Fruit fly (Drosophila melanogaster): ENCODE data around the gene gudu.

The gudu gene

dm6 chr2L:7387813-7388558 is at the start of gene gudu, which contains the start of gene CG5149:
Gene gudu, plus strand, starts transcription at chr2L:7388508.
Gene CG5149, minus strand, starts transcription at chr2L:7388253.
- TF ChIP-seq ems (GFP tag; optimal IDR thresholded peaks at IDR 0.05) (peak; percentile 0), insv (GFP tag; optimal IDR thresholded peaks at IDR 0.05) (no peak), CG17568 (GFP tag; optimal IDR thresholded peaks at IDR 0.05) (peak; percentile 36), Doc2 (GFP tag; IDR thresholded peaks at IDR 0.05) (no peak), ATbp (GFP tag; optimal IDR thresholded peaks at IDR 0.05) (no peak), CG7839 (tag; optimal IDR thresholded peaks at IDR 0.05) (no peak), run (tag; optimal IDR thresholded peaks at IDR 0.05) (no peak), lov (optimal IDR thresholded peaks at IDR 0.05) (no peak), lov (GFP tag; IDR thresholded peaks at IDR 0.05) (no peak), amos (GFP tag; IDR thresholded peaks at IDR 0.05; ENCODE audit: partially characterized antibody) (peak; percentile 95), ap (GFP tag; IDR thresholded peaks at IDR 0.05) (no peak), hth (optimal IDR thresholded peaks at IDR 0.05) (no peak), croc (GFP tag; conservative IDR thresholded peaks at IDR 0.05) (no peak), CG33213 (GFP tag; optimal IDR thresholded peaks at IDR 0.05) (no peak), CG4730 (GFP tag; IDR thresholded peaks at IDR 0.05) (no peak), CG15479 (GFP tag; optimal IDR thresholded peaks at IDR 0.05) (no peak), twi (tag; optimal IDR thresholded peaks at IDR 0.05) (no peak), Ada2b (GFP tag; IDR thresholded peaks at IDR 0.05) (0 out of 2 replicates have a peak, but pooled peaks have one; percentile 18), Vsx1 (GFP tag; optimal IDR thresholded peaks at IDR 0.05) (no peak), ham (GFP tag; IDR thresholded peaks at IDR 0.05) (no peak), Hand (GFP tag; optimal IDR thresholded peaks at IDR 0.05) (no peak), CG17328 (GFP tag; IDR thresholded peaks at IDR 0.05) (no peak), btn (GFP tag; optimal IDR thresholded peaks at IDR 0.05) (no peak), HLH4C (GFP tag; IDR thresholded peaks at IDR 0.05; ENCODE audit: partially characterized antibody) (peak; percentile 86), H2.0 (GFP tag; IDR thresholded peaks at IDR 0.05) (no peak), CG9932 (GFP tag; IDR thresholded peaks at IDR 0.05) (peak; percentile 67), CG14050 (GFP tag; IDR thresholded peaks at IDR 0.05) (no peak), Hmx (GFP tag; optimal IDR thresholded peaks at IDR 0.05) (no peak), CG13424 (tag; optimal IDR thresholded peaks at IDR 0.05) (no peak), CG6813 (GFP tag; optimal IDR thresholded peaks at IDR 0.05) (no peak), Jarid2 (GFP tag; optimal IDR thresholded peaks at IDR 0.05) (peak; percentile 26), CG12236 (GFP tag; optimal IDR thresholded peaks at IDR 0.05) (no peak), unc-4 (GFP tag; IDR thresholded peaks at IDR 0.05; ENCODE audit: partially characterized antibody) (peak; percentile 88), pnt (GFP tag; optimal IDR thresholded peaks at IDR 0.05) (no peak), Antp (GFP tag; optimal IDR thresholded peaks at IDR 0.05) (no peak), CG3163 (GFP tag; optimal IDR thresholded peaks at IDR 0.05) (peak; percentile 36), NC2β (GFP tag; optimal IDR thresholded peaks at IDR 0.05) (peak; percentile 55), ac (GFP tag; optimal IDR thresholded peaks at IDR 0.05) (peak; percentile 49), sim (GFP tag; IDR thresholded peaks at IDR 0.05) (no peak), CG6683 (GFP tag; optimal IDR thresholded peaks at IDR 0.05) (no peak), CG6654 (GFP tag; optimal IDR thresholded peaks at IDR 0.05) (no peak), eve (GFP tag; optimal IDR thresholded peaks at IDR 0.05) (no peak), CG12659 (GFP tag; optimal IDR thresholded peaks at IDR 0.05) (peak; percentile 65), CG8944 (GFP tag; optimal IDR thresholded peaks at IDR 0.05) (no peak), CG10565 (GFP tag; optimal IDR thresholded peaks at IDR 0.05) (no peak), cad (GFP tag; optimal IDR thresholded peaks at IDR 0.05) (no peak), br (optimal IDR thresholded peaks at IDR 0.05) (no peak), Eip74EF (GFP tag; optimal IDR thresholded peaks at IDR 0.05) (no peak), gsb (GFP tag; IDR thresholded peaks at IDR 0.05) (no peak), CG10959 (GFP tag; IDR thresholded peaks at IDR 0.05) (no peak), nom (GFP tag; optimal IDR thresholded peaks at IDR 0.05) (no peak)

All from whole organism, embryonic.